Worm (Caenorhabditis elegans) whole organism, L4 larva: ENCODE measurements around the gene tomm-22.

ENCODE experiments used
- F10B5.3 ChIP-seq: sonication (generic microtip); optimal IDR thresholded peaks from 2 replicates; lab custom pipeline; 2016; ENCODE audit warnings: mild to moderate bottlenecking, missing genetic modification characterization, missing compliant biosample characterization
- F49E8.2 ChIP-seq: sonication (generic microtip); optimal IDR thresholded peaks from 2 replicates; lab custom pipeline; 2016; ENCODE audit warnings: missing compliant biosample characterization, mild to moderate bottlenecking, missing genetic modification characterization, borderline replicate concordance
- ama-1 ChIP-seq: fragments of 150-350 bp; optimal IDR thresholded peaks from 2 replicates; lab custom pipeline; 2014; ENCODE audit warnings: inconsistent platforms, mixed read lengths
- ces-1 ChIP-seq: fragments of 150-350 bp; sonication (generic microtip); optimal IDR thresholded peaks from 4 replicates; lab custom pipeline; 2014; ENCODE audit warnings: missing biosample characterization, missing genetic modification reagents, missing genetic modification characterization
- daf-12 ChIP-seq: fragments of 150-350 bp; optimal IDR thresholded peaks from 2 replicates; lab custom pipeline; 2014; ENCODE audit warnings: missing biosample characterization, missing genetic modification reagents, missing genetic modification characterization
- daf-16 ChIP-seq, 3 experiments: sonication (generic microtip); optimal IDR thresholded peaks; 2 replicates each; lab custom pipeline; 2016 to 2017; ENCODE audit warnings: missing genetic modification characterization in 3 of 3, missing genetic modification reagents in 3 of 3, mild to moderate bottlenecking in 2 of 3, missing compliant biosample characterization in 2 of 3, missing biosample characterization in 1 of 3, moderate library complexity in 1 of 3
- fkh-10 ChIP-seq: fragments of 150-350 bp; optimal IDR thresholded peaks from 2 replicates; lab custom pipeline; 2014; ENCODE audit warnings: missing biosample characterization, missing genetic modification reagents, missing genetic modification characterization
- nhr-11 ChIP-seq: fragments of 150-350 bp; optimal IDR thresholded peaks from 2 replicates; lab custom pipeline; 2014; ENCODE audit warnings: missing biosample characterization, missing genetic modification characterization
- nhr-48 ChIP-seq: sonication (generic microtip); optimal IDR thresholded peaks from 2 replicates; lab custom pipeline; 2016; ENCODE audit warnings: mild to moderate bottlenecking, missing genetic modification characterization, missing compliant biosample characterization
- skn-1 ChIP-seq: fragments of 150-350 bp; optimal IDR thresholded peaks from 2 replicates; lab custom pipeline; 2014; ENCODE audit warnings: missing biosample characterization, missing genetic modification characterization
- snpc-4 ChIP-seq: fragments of 150-350 bp; optimal IDR thresholded peaks from 2 replicates; lab custom pipeline; 2014; ENCODE audit warnings: missing biosample characterization, missing genetic modification characterization
- tag-97 ChIP-seq: fragments of 200-800 bp; sonication (Bioruptor generic); IDR thresholded peaks from 2 replicates; pipeline ENCODE4 v1.3.6; 2022; ENCODE audit warnings: missing genetic modification characterization, missing compliant biosample characterization

- TF ChIP-seq daf-12 (tag; lab: Kevin White, UChicago): no peak
- TF ChIP-seq skn-1 (tag; lab: Kevin White, UChicago): no peak
- no peak for TF ChIP-seq ama-1 (lab: Kevin White, UChicago)
- no peak for TF ChIP-seq daf-16 (GFP tag; optimal IDR thresholded peaks at IDR 0.05; lab: Kevin White, UChicago)
- TF ChIP-seq daf-16 (tag; optimal IDR thresholded peaks at IDR 0.05; lab: Kevin White, UChicago): no peak
- TF ChIP-seq fkh-10 (GFP tag; lab: Kevin White, UChicago): no peak
- TF ChIP-seq nhr-48 (tag; lab: Kevin White, UChicago): no peak
- no peak for TF ChIP-seq F10B5.3
- no peak for TF ChIP-seq snpc-4
- TF ChIP-seq F49E8.2 (tag; lab: Kevin White, UChicago): no peak
- TF ChIP-seq ces-1 (GFP tag; lab: Kevin White, UChicago): no peak
- no peak for TF ChIP-seq tag-97 (GFP tag; lab: Robert Waterston, UW)
- no peak for TF ChIP-seq nhr-11 (tag; lab: Kevin White, UChicago)
These were observed 42.4 kb upstream of the tomm-22 start for ce11 chrII:512630-513029.
